Worm (Caenorhabditis elegans): ENCODE data around the gene mboa-4.
"Not testable (repeated sequence)": the region's sequence is repeated elsewhere in the genome, so short reads cannot be mapped to it uniquely, and the experiment has no call there.

The mboa-4 gene

DNA sequence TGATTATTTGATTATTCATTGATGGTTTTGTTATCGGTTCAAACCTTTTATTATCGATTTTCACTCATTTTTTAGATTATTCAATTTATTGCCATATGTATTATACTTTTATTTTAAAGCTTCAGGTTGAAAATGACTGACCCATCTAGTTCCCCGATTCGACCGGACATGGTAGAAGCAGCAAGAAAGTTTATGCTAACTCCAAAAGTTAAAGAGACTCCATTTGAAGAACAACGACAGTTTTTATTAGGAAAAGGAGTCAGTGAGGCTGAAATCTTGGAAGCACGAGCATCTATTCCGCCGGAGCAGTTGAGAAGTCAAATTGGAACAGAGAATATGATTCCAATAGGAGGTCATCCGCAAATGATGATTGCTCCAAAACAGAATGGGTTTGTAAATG, 23.2 kb upstream of the mboa-4 start, which contains the start of gene prx-14:
Gene prx-14 (plus strand): TSS at position 120 of the 400 bp plus-strand sequence.
- TF ChIP-seq aly-1 (tag; optimal IDR thresholded peaks at IDR 0.05) (no peak), ets-7 (tag; optimal IDR thresholded peaks at IDR 0.05) (no peak), pes-1 (GFP tag; IDR thresholded peaks at IDR 0.05) (no peak), hmg-4 (GFP tag; optimal IDR thresholded peaks at IDR 0.05) (no peak), tra-4 (tag; optimal IDR thresholded peaks at IDR 0.05) (no peak)

DNA sequence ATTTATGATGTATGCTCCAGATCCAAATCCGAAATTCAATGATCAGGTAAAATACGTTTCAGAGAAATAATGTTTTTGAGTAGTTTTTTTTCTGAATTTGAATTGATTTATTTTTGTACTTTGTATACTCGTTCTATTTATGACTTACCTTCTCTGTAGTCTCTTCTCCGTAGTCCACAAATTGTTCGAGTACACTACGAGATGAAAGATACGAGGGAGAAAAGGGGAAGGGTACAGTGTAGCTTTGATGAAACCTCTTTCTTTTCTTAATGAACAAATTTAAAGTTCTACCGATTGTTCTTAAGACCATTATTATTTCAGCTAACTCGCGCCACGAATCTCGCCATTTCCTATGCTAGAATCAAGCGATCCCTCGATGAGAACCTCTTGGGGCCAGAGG, 20.3 kb upstream of the mboa-4 start:
- no peak for TF ChIP-seq B0310.2 (tag; optimal IDR thresholded peaks at IDR 0.05)
- no peak for TF ChIP-seq tbx-11 (GFP tag; IDR thresholded peaks at IDR 0.05)
- TF ChIP-seq tbx-37 (GFP tag; conservative IDR thresholded peaks at IDR 0.05): no peak
- no peak for TF ChIP-seq ceh-13 (GFP tag; optimal IDR thresholded peaks at IDR 0.05)
- no peak for TF ChIP-seq sea-1 (GFP tag; conservative IDR thresholded peaks at IDR 0.05)
- no peak for TF ChIP-seq ets-7 (tag; optimal IDR thresholded peaks at IDR 0.05)
- TF ChIP-seq ama-1 (optimal IDR thresholded peaks at IDR 0.05): no peak
- TF ChIP-seq hnd-1 (tag; optimal IDR thresholded peaks at IDR 0.05): no peak
- TF ChIP-seq hmg-4 (GFP tag; optimal IDR thresholded peaks at IDR 0.05): no peak
- no peak for TF ChIP-seq aly-1 (tag; optimal IDR thresholded peaks at IDR 0.05)
- no peak for TF ChIP-seq scrt-1 (GFP tag; IDR thresholded peaks at IDR 0.05)
- TF ChIP-seq ceh-36 (tag; optimal IDR thresholded peaks at IDR 0.05): no peak
- TF ChIP-seq hmbx-1 (tag; optimal IDR thresholded peaks at IDR 0.05): no peak
- TF ChIP-seq F13C5.2 (tag; optimal IDR thresholded peaks at IDR 0.05): no peak
- no peak for TF ChIP-seq flt-1 (GFP tag; IDR thresholded peaks at IDR 0.05)
- no peak for TF ChIP-seq pes-1 (GFP tag; IDR thresholded peaks at IDR 0.05)
- no peak for TF ChIP-seq tra-4 (tag; optimal IDR thresholded peaks at IDR 0.05)

DNA sequence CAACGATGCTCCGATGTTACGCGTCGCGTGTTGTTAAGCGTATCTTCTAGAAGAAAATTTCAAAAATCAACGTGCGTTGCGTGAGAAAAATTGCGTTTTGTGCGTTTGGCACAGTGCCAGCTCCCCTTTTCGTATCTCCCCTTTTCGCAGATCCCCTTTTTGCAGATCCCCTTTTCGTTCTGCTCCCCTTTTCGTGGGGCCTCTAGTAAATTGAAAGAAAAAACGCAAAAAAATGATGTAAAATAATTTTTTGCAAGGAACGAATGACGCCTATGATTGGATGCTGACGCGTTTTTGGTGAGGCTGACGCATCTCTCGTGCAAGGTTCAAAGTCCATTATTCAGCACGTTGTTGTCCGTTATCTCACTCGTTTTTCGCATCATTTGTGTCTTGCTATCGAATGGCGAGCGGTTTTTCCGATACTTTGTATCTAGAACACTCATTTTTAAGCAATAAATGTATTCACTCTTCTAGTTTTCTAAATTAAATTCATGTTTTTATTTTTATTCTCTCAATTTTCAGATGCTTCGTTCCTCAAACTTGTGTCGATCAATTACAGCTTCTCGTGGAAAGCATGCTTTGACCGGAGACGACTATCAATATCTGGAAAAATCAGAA, 19.4 kb upstream of the mboa-4 start, which contains the start of gene cpt-2:
Gene cpt-2 (plus strand): TSS at position 523 of the 618 bp plus-strand sequence.
- not testable (repeated sequence) for TF ChIP-seq pes-1 (GFP tag; IDR thresholded peaks at IDR 0.05); tbx-11 (GFP tag; IDR thresholded peaks at IDR 0.05); F13C5.2 (tag; optimal IDR thresholded peaks at IDR 0.05)

DNA sequence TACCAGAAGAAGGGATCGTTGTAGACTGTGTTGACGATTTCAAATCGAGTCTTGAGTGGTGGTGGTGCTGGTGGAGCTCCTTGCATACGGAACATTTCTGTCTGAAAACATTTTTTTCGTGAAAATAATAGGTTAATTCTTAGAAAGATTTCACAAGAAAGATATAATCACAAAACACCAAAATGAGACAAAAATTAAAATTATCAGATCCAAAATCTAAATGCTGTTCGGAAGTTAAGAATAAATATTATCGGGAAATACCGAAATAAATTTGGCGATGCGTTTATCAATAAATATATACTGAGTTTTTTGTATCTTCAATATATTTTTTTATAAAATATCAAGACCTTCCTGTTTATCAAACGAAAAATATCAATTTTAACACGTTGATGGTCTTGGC, 18.7 kb upstream of the mboa-4 start, which contains the start of gene C08F8.9:
Gene C08F8.9 (minus strand): TSS at position 101 of the 400 bp plus-strand sequence.
- no peak for TF ChIP-seq ceh-36 (tag; optimal IDR thresholded peaks at IDR 0.05)
- no peak for TF ChIP-seq sea-1 (GFP tag; conservative IDR thresholded peaks at IDR 0.05)
- no peak for TF ChIP-seq F13C5.2 (tag; optimal IDR thresholded peaks at IDR 0.05)
- no peak for TF ChIP-seq hmbx-1 (tag; optimal IDR thresholded peaks at IDR 0.05)
- TF ChIP-seq ama-1 (optimal IDR thresholded peaks at IDR 0.05): no peak
- TF ChIP-seq scrt-1 (GFP tag; IDR thresholded peaks at IDR 0.05): no peak
- TF ChIP-seq hnd-1 (tag; optimal IDR thresholded peaks at IDR 0.05): no peak
- no peak for TF ChIP-seq aly-1 (tag; optimal IDR thresholded peaks at IDR 0.05)
- no peak for TF ChIP-seq B0310.2 (tag; optimal IDR thresholded peaks at IDR 0.05)
- no peak for TF ChIP-seq pes-1 (GFP tag; IDR thresholded peaks at IDR 0.05)
- no peak for TF ChIP-seq flt-1 (GFP tag; IDR thresholded peaks at IDR 0.05)
- TF ChIP-seq tbx-11 (GFP tag; IDR thresholded peaks at IDR 0.05): no peak
- no peak for TF ChIP-seq tbx-37 (GFP tag; conservative IDR thresholded peaks at IDR 0.05)
- no peak for TF ChIP-seq hmg-4 (GFP tag; optimal IDR thresholded peaks at IDR 0.05)
- TF ChIP-seq tra-4 (tag; optimal IDR thresholded peaks at IDR 0.05): no peak
- TF ChIP-seq ceh-13 (GFP tag; optimal IDR thresholded peaks at IDR 0.05): no peak
- TF ChIP-seq ets-7 (tag; optimal IDR thresholded peaks at IDR 0.05): no peak

ce11 chrIV:11176967-11177366, 17.2 kb upstream of the mboa-4 start, which contains the start of gene rap-3:
rap-3 (plus strand) TSS chrIV:11177267.
- TF ChIP-seq scrt-1 (GFP tag; IDR thresholded peaks at IDR 0.05): no peak
- TF ChIP-seq ceh-13 (GFP tag; optimal IDR thresholded peaks at IDR 0.05): no peak
- no peak for TF ChIP-seq tra-4 (tag; optimal IDR thresholded peaks at IDR 0.05)
- no peak for TF ChIP-seq tbx-37 (GFP tag; conservative IDR thresholded peaks at IDR 0.05)
- TF ChIP-seq F13C5.2 (tag; optimal IDR thresholded peaks at IDR 0.05): no peak
- TF ChIP-seq pes-1 (GFP tag; IDR thresholded peaks at IDR 0.05): no peak
- TF ChIP-seq aly-1 (tag; optimal IDR thresholded peaks at IDR 0.05): no peak
- no peak for TF ChIP-seq B0310.2 (tag; optimal IDR thresholded peaks at IDR 0.05)
- TF ChIP-seq tbx-11 (GFP tag; IDR thresholded peaks at IDR 0.05): no peak
- TF ChIP-seq ets-7 (tag; optimal IDR thresholded peaks at IDR 0.05): no peak

DNA sequence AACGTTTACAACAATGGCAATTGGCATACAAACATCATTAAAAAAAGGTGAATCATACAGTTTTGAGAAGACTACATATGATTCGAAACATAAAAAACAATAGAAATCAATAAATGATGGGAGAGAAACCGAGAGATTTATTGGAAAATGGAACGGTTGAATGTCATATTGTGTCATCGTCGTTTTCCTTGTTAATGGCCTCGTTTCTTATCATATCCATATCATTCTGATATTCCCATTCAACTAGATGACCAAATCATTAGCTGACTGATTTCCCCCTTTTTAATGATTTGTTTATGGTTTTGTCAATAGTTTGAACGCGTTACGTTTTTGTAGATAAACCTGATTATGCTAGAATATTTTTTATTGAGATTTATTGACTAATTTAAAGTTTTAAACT, 15.0 kb upstream of the mboa-4 start:
- TF ChIP-seq ets-7 (tag; optimal IDR thresholded peaks at IDR 0.05) (no peak), sea-1 (GFP tag; conservative IDR thresholded peaks at IDR 0.05) (no peak), flt-1 (GFP tag; IDR thresholded peaks at IDR 0.05) (no peak), ceh-36 (tag; optimal IDR thresholded peaks at IDR 0.05) (no peak)

ce11 chrIV:11169652-11170051, 9.9 kb upstream of the mboa-4 start, which contains the start of gene nhr-67:
nhr-67 (plus strand) TSS chrIV:11169748.
- no peak for TF ChIP-seq F13C5.2 (tag; optimal IDR thresholded peaks at IDR 0.05)
- TF ChIP-seq B0310.2 (tag; optimal IDR thresholded peaks at IDR 0.05): no peak
- TF ChIP-seq pes-1 (GFP tag; IDR thresholded peaks at IDR 0.05): no peak
- TF ChIP-seq hnd-1 (tag; optimal IDR thresholded peaks at IDR 0.05): no peak
- no peak for TF ChIP-seq scrt-1 (GFP tag; IDR thresholded peaks at IDR 0.05)
- no peak for TF ChIP-seq tbx-11 (GFP tag; IDR thresholded peaks at IDR 0.05)
- no peak for TF ChIP-seq ceh-36 (tag; optimal IDR thresholded peaks at IDR 0.05)
- no peak for TF ChIP-seq ceh-13 (GFP tag; optimal IDR thresholded peaks at IDR 0.05)
- no peak for TF ChIP-seq aly-1 (tag; optimal IDR thresholded peaks at IDR 0.05)
- TF ChIP-seq flt-1 (GFP tag; IDR thresholded peaks at IDR 0.05): no peak
- TF ChIP-seq sea-1 (GFP tag; conservative IDR thresholded peaks at IDR 0.05): no peak
- TF ChIP-seq hmbx-1 (tag; optimal IDR thresholded peaks at IDR 0.05): no peak
- TF ChIP-seq hmg-4 (GFP tag; optimal IDR thresholded peaks at IDR 0.05): no peak
- TF ChIP-seq ama-1 (optimal IDR thresholded peaks at IDR 0.05): no peak
- no peak for TF ChIP-seq ets-7 (tag; optimal IDR thresholded peaks at IDR 0.05)
- no peak for TF ChIP-seq tbx-37 (GFP tag; conservative IDR thresholded peaks at IDR 0.05)
- no peak for TF ChIP-seq tra-4 (tag; optimal IDR thresholded peaks at IDR 0.05)

Data from whole organism, early embryonic.